Fruit fly (Drosophila melanogaster): Measurements from ENCODE around the gene CG14551.
A peak's percentile ranks its signal among the peaks of the same experiment; 100 is the strongest.

CG14551 gene

DNA sequence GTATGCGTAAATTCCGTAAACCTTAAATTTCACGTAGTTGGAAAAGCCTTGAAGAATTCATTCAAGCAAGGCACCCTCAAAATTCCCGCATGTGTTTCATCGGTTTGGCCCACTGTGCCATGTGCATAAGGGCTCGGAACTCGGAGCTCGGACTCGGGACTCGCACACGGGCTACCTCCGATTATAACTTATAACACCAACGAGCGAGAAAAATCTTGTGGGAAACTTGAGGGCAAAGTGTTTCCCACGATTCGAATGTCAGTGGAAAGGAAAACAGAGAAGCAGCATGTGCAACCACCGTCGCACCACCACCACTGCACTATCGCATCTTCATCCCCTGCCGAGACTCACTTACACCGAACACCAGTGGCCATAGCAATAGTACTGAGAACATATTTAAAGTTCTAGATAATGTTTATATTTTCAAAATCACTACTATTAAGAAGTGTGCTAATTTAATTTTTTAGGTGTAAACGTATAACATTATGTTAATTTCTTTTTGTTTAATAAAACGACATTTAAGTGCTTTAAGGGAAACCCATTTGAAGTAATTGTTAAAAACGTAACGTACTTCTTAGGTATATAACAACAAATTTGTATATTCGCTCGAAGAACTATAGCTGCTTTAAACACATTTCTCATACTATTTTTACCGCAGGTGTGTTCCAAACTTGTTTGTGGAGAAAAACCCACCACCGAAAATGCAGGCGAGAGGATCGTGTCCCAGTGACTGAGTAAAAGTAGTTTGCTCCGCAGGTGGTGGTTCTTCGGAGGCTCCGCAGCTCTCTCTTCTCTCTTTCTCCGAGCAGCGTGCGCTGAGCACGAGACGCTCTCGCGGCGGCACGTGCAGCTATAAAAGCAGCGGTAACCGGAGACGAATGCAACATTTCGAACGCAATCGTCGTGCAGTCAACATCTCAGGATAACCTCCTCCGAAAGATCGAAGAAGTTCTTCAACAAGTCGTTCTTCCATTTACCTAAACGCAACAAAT is 26.4 kb downstream of the CG14551 start (continued):
- TF ChIP-seq vfl (GFP tag; optimal IDR thresholded peaks at IDR 0.05) (no peak), CHES-1-like (GFP tag; optimal IDR thresholded peaks at IDR 0.05) (peak; percentile 58), abd-A (tag; optimal IDR thresholded peaks at IDR 0.05) (peak; percentile 11), org-1 (GFP tag; optimal IDR thresholded peaks at IDR 0.05) (peak; percentile 90), CG8944 (GFP tag; optimal IDR thresholded peaks at IDR 0.05) (peak; percentile 44), lov (optimal IDR thresholded peaks at IDR 0.05) (no peak), lov (GFP tag; IDR thresholded peaks at IDR 0.05) (peak; percentile 36; the same call in 2 of the 3 replicates), CG16815 (GFP tag; optimal IDR thresholded peaks at IDR 0.05) (peak; percentile 94), CG12219 (GFP tag; optimal IDR thresholded peaks at IDR 0.05) (peak; percentile 87), cad (GFP tag; optimal IDR thresholded peaks at IDR 0.05) (peak; percentile 15), Optix (GFP tag; IDR thresholded peaks at IDR 0.05) (no peak), corto (GFP tag; optimal IDR thresholded peaks at IDR 0.05) (peak; percentile 75), dan (GFP tag; IDR thresholded peaks at IDR 0.05) (peak; percentile 52; the same call in 1 of the 2 replicates), ase (GFP tag; IDR thresholded peaks at IDR 0.05) (no peak; the same call in 2 of the 3 replicates), CG1233 (GFP tag; optimal IDR thresholded peaks at IDR 0.05) (peak; percentile 90), CG7839 (tag; optimal IDR thresholded peaks at IDR 0.05) (peak; percentile 91), Usf (GFP tag; optimal IDR thresholded peaks at IDR 0.05) (peak; percentile 89), CG32532 (GFP tag; IDR thresholded peaks at IDR 0.05) (no peak), Poxn (GFP tag; IDR thresholded peaks at IDR 0.05) (no peak), Taf1 (GFP tag; IDR thresholded peaks at IDR 0.05) (no peak), crp (GFP tag; optimal IDR thresholded peaks at IDR 0.05) (peak in 1 of 2 experiments; percentile 47), HLH54F (GFP tag; optimal IDR thresholded peaks at IDR 0.05) (peak; percentile 32), CG2116 (GFP tag; optimal IDR thresholded peaks at IDR 0.05) (peak; percentile 70), CG8478 (optimal IDR thresholded peaks at IDR 0.05) (no peak), odd (GFP tag; optimal IDR thresholded peaks at IDR 0.05) (peak; percentile 87), CG9817 (tag; optimal IDR thresholded peaks at IDR 0.05) (peak; percentile 54), gt (GFP tag; IDR thresholded peaks at IDR 0.05) (peak; percentile 63; the same call in 1 of the 2 replicates), CG6654 (GFP tag; optimal IDR thresholded peaks at IDR 0.05) (peak; percentile 68), CG6175 (GFP tag; IDR thresholded peaks at IDR 0.05) (no peak), NC2α (GFP tag; optimal IDR thresholded peaks at IDR 0.05) (peak; percentile 12), pho (GFP tag; optimal IDR thresholded peaks at IDR 0.05) (peak; percentile 19), CG3995 (GFP tag; optimal IDR thresholded peaks at IDR 0.05) (no peak), CG3065 (GFP tag; optimal IDR thresholded peaks at IDR 0.05) (peak; percentile 57), Aef1 (GFP tag; IDR thresholded peaks at IDR 0.05) (0 out of 3 replicates have a peak, but pooled peaks have one; percentile 22), CG3163 (GFP tag; optimal IDR thresholded peaks at IDR 0.05) (peak; percentile 28), CG12104 (GFP tag; optimal IDR thresholded peaks at IDR 0.05) (peak; percentile 83), Tbp (GFP tag; optimal IDR thresholded peaks at IDR 0.05) (peak; percentile 74), bbx (GFP tag; IDR thresholded peaks at IDR 0.05; ENCODE audit: partially characterized antibody) (0 out of 2 replicates have a peak, but pooled peaks have one; percentile 40), CG15269 (tag; optimal IDR thresholded peaks at IDR 0.05) (peak; percentile 67), CG14441 (GFP tag; IDR thresholded peaks at IDR 0.05) (no peak), CG12391 (tag; optimal IDR thresholded peaks at IDR 0.05) (peak; percentile 97), usp (GFP tag; optimal IDR thresholded peaks at IDR 0.05) (no peak), CG14014 (GFP tag; IDR thresholded peaks at IDR 0.05) (no peak), D19A (tag; optimal IDR thresholded peaks at IDR 0.05) (peak; percentile 96), Hey (tag; optimal IDR thresholded peaks at IDR 0.05) (no peak), Atf3 (GFP tag; optimal IDR thresholded peaks at IDR 0.05) (peak; percentile 77), H15 (GFP tag; IDR thresholded peaks at IDR 0.05) (no peak), eyg (GFP tag; optimal IDR thresholded peaks at IDR 0.05) (no peak), zen (tag; optimal IDR thresholded peaks at IDR 0.05) (peak; percentile 97), CG13624 (GFP tag; optimal IDR thresholded peaks at IDR 0.05) (peak; percentile 24)

Measured in whole organism, embryonic.